Fruit fly (Drosophila melanogaster): ENCODE measurements around the gene CG42460.

- TF ChIP-seq Abd-B (GFP tag; optimal IDR thresholded peaks at IDR 0.05) (no peak), CG1832 (GFP tag; optimal IDR thresholded peaks at IDR 0.05) (no peak), CG6854 (GFP tag; optimal IDR thresholded peaks at IDR 0.05) (no peak), CG13296 (GFP tag; optimal IDR thresholded peaks at IDR 0.05) (no peak), gfzf (GFP tag; optimal IDR thresholded peaks at IDR 0.05) (no peak), CG6813 (GFP tag; optimal IDR thresholded peaks at IDR 0.05) (no peak), CG7963 (GFP tag; IDR thresholded peaks at IDR 0.05; ENCODE audit: partially characterized antibody) (no peak), CG16779 (GFP tag; IDR thresholded peaks at IDR 0.05) (no peak)
Measured at dm6 chr2L:3351575-3352219, 36.6 kb downstream of the CG42460 start.
